Fruit fly (Drosophila melanogaster) whole organism, embryonic: Measurements from ENCODE around the gene CG13609.

Experiments
- Antp ChIP-seq: fragments of 200-800 bp; sonication (Bioruptor generic); optimal IDR thresholded peaks from 3 replicates; lab custom pipeline; 2016; ENCODE audit warnings: missing biosample characterization, missing genetic modification characterization
- Atf3 ChIP-seq: fragments of 200-800 bp; sonication (Bioruptor generic); optimal IDR thresholded peaks from 3 replicates; lab custom pipeline; 2016; ENCODE audit warnings: missing biosample characterization, missing genetic modification characterization
- B-H2 ChIP-seq: fragments of 200-800 bp; sonication (Bioruptor generic); optimal IDR thresholded peaks from 2 replicates; lab custom pipeline; 2018; ENCODE audit warnings: missing biosample characterization, mild to moderate bottlenecking, missing genetic modification characterization
- CG10147 ChIP-seq: fragments of 200-800 bp; sonication (Bioruptor generic); optimal IDR thresholded peaks from 2 replicates; lab custom pipeline; 2019; ENCODE audit warnings: missing biosample characterization, mild to moderate bottlenecking, missing genetic modification characterization, moderate library complexity
- CG1024 ChIP-seq: fragments of 200-800 bp; sonication (Bioruptor generic); IDR thresholded peaks from 2 replicates; pipeline ENCODE4 v1.3.6; 2022; ENCODE audit warnings: missing biosample characterization, missing genetic modification characterization
- CG11247 ChIP-seq: fragments of 200-800 bp; sonication (Bioruptor generic); IDR thresholded peaks from 2 replicates; pipeline ENCODE4 v1.3.6; 2022; ENCODE audit warnings: missing biosample characterization, missing genetic modification characterization
- CG13775 ChIP-seq: fragments of 200-800 bp; sonication (Bioruptor generic); optimal IDR thresholded peaks from 3 replicates; lab custom pipeline; 2017; ENCODE audit warnings: missing biosample characterization, mild to moderate bottlenecking, missing genetic modification characterization
- CG15601 ChIP-seq: fragments of 200-800 bp; sonication (Bioruptor generic); optimal IDR thresholded peaks from 3 replicates; lab custom pipeline; 2019; ENCODE audit warnings: missing biosample characterization, mild to moderate bottlenecking, missing genetic modification characterization, moderate library complexity
- CG17359 ChIP-seq: fragments of 200-800 bp; sonication (Bioruptor generic); optimal IDR thresholded peaks from 3 replicates; lab custom pipeline; 2018; ENCODE audit warnings: missing biosample characterization, mild to moderate bottlenecking, missing genetic modification characterization, moderate library complexity
- CG18262 ChIP-seq: fragments of 200-800 bp; optimal IDR thresholded peaks from 3 replicates; lab custom pipeline; 2019; ENCODE audit warnings: missing biosample characterization, mild to moderate bottlenecking, missing genetic modification characterization, moderate library complexity
- CG18619 ChIP-seq: fragments of 200-800 bp; sonication (Bioruptor generic); optimal IDR thresholded peaks from 3 replicates; lab custom pipeline; 2017; ENCODE audit warnings: missing biosample characterization, mild to moderate bottlenecking, missing genetic modification characterization
- CG31388 ChIP-seq: fragments of 200-800 bp; sonication (Bioruptor generic); optimal IDR thresholded peaks from 2 replicates; lab custom pipeline; 2016; ENCODE audit warnings: missing biosample characterization, missing genetic modification characterization
- CG33213 ChIP-seq: fragments of 200-800 bp; sonication (Bioruptor generic); optimal IDR thresholded peaks from 3 replicates; lab custom pipeline; 2016; ENCODE audit warnings: missing biosample characterization, missing genetic modification characterization
- CG34376 ChIP-seq: fragments of 200-800 bp; sonication (Bioruptor generic); optimal IDR thresholded peaks from 2 replicates; lab custom pipeline; 2018; ENCODE audit warnings: missing biosample characterization, mild to moderate bottlenecking, missing genetic modification characterization
- CG34422 ChIP-seq: fragments of 200-800 bp; sonication (Bioruptor generic); IDR thresholded peaks from 3 replicates; pipeline ENCODE4 v1.3.6; 2022; ENCODE audit warnings: missing biosample characterization, missing genetic modification characterization
- CG4730 ChIP-seq: fragments of 200-800 bp; sonication (Bioruptor generic); IDR thresholded peaks from 2 replicates; pipeline ENCODE4 v1.3.6; 2022; ENCODE audit warnings: missing biosample characterization, missing genetic modification characterization
- CG6175 ChIP-seq: fragments of 200-800 bp; sonication (Bioruptor generic); IDR thresholded peaks from 3 replicates; pipeline ENCODE4 v1.3.6; 2022; ENCODE audit warnings: missing biosample characterization, missing genetic modification characterization
- CG8281 ChIP-seq: fragments of 200-800 bp; sonication (Bioruptor generic); optimal IDR thresholded peaks from 2 replicates; lab custom pipeline; 2018; ENCODE audit warnings: missing biosample characterization, mild to moderate bottlenecking, missing genetic modification characterization, moderate library complexity
- CG8765 ChIP-seq: fragments of 200-800 bp; sonication (Bioruptor generic); IDR thresholded peaks from 2 replicates; pipeline ENCODE4 v1.3.6; 2022; ENCODE audit warnings: missing biosample characterization, missing genetic modification characterization
- CG8924 ChIP-seq: fragments of 200-800 bp; optimal IDR thresholded peaks from 3 replicates; lab custom pipeline; 2019; ENCODE audit warnings: missing biosample characterization, mild to moderate bottlenecking, missing genetic modification characterization, moderate library complexity
- D19B ChIP-seq: fragments of 200-800 bp; sonication (Bioruptor generic); optimal IDR thresholded peaks from 2 replicates; lab custom pipeline; 2017; ENCODE audit warnings: missing biosample characterization, mild to moderate bottlenecking, missing genetic modification characterization
- Fer2 ChIP-seq: fragments of 200-800 bp; sonication (Bioruptor generic); optimal IDR thresholded peaks from 2 replicates; lab custom pipeline; 2018; ENCODE audit warnings: missing biosample characterization, mild to moderate bottlenecking, missing genetic modification characterization, moderate library complexity
- GATAe ChIP-seq: fragments of 200-800 bp; sonication (Bioruptor generic); conservative IDR thresholded peaks from 2 replicates; pipeline ENCODE4 v1.3.6; 2022; ENCODE audit warnings: missing biosample characterization, missing genetic modification characterization
- HLH54F ChIP-seq: fragments of 200-800 bp; sonication (Bioruptor generic); optimal IDR thresholded peaks from 3 replicates; lab custom pipeline; 2016; ENCODE audit warnings: missing biosample characterization, missing genetic modification characterization
- HmgD ChIP-seq: fragments of 200-800 bp; sonication (Bioruptor generic); optimal IDR thresholded peaks from 3 replicates; lab custom pipeline; 2016; ENCODE audit warnings: missing biosample characterization, missing genetic modification characterization
- Max ChIP-seq: fragments of 200-800 bp; sonication (Bioruptor generic); optimal IDR thresholded peaks from 2 replicates; lab custom pipeline; 2016; ENCODE audit warnings: missing biosample characterization, mild to moderate bottlenecking, missing genetic modification characterization
- Neu2 ChIP-seq: fragments of 200-800 bp; sonication (Bioruptor generic); optimal IDR thresholded peaks from 3 replicates; lab custom pipeline; 2016; ENCODE audit warnings: missing biosample characterization, missing genetic modification characterization, borderline replicate concordance
- Oli ChIP-seq: fragments of 200-800 bp; sonication (Bioruptor generic); optimal IDR thresholded peaks from 2 replicates; lab custom pipeline; 2018; ENCODE audit warnings: missing biosample characterization, mild to moderate bottlenecking, missing genetic modification characterization, moderate library complexity
- Pdp1 ChIP-seq, 2 experiments: fragments of 200-800 bp; sonication (Bioruptor generic); optimal IDR thresholded peaks; 3 replicates each; lab custom pipeline; 2016; ENCODE audit warnings: missing biosample characterization in 2 of 2, missing genetic modification characterization in 2 of 2, mild to moderate bottlenecking in 1 of 2, moderate library complexity in 1 of 2
- Poxn ChIP-seq: fragments of 200-800 bp; sonication (Bioruptor generic); IDR thresholded peaks from 2 replicates; pipeline ENCODE4 v1.3.6; 2022; ENCODE audit warnings: missing biosample characterization, missing genetic modification characterization
- ac ChIP-seq: fragments of 200-800 bp; sonication (Bioruptor generic); optimal IDR thresholded peaks from 3 replicates; lab custom pipeline; 2017; ENCODE audit warnings: missing biosample characterization, mild to moderate bottlenecking, missing genetic modification characterization
- bbx ChIP-seq: fragments of 200-800 bp; sonication (Bioruptor generic); IDR thresholded peaks from 2 replicates; pipeline ENCODE4 v1.3.6; 2022; ENCODE audit warnings: missing biosample characterization, missing genetic modification characterization; ENCODE audit not compliant: partially characterized antibody
- chif ChIP-seq, 2 experiments: fragments of 200-800 bp; sonication (Bioruptor generic); optimal IDR thresholded peaks; 3 replicates each; lab custom pipeline; 2016; ENCODE audit warnings: missing biosample characterization in 2 of 2, missing genetic modification characterization in 2 of 2
- crc ChIP-seq: fragments of 200-800 bp; sonication (Bioruptor generic); optimal IDR thresholded peaks from 2 replicates; lab custom pipeline; 2016; ENCODE audit warnings: missing biosample characterization, missing genetic modification characterization
- en ChIP-seq: fragments of 200-800 bp; sonication (Bioruptor generic); optimal IDR thresholded peaks from 2 replicates; lab custom pipeline; 2016; ENCODE audit warnings: missing biosample characterization, missing genetic modification characterization
- esg ChIP-seq: fragments of 200-800 bp; sonication (Bioruptor generic); conservative IDR thresholded peaks from 2 replicates; pipeline ENCODE4 v1.3.6; 2022; ENCODE audit warnings: missing biosample characterization, missing genetic modification characterization
- ewg ChIP-seq: fragments of 200-800 bp; sonication (Bioruptor generic); optimal IDR thresholded peaks from 3 replicates; lab custom pipeline; 2017; ENCODE audit warnings: mild to moderate bottlenecking, missing biosample characterization, missing genetic modification reagents, missing genetic modification characterization
- fru ChIP-seq: fragments of >200 bp; optimal IDR thresholded peaks from 2 replicates; lab custom pipeline; 2017
- gcm ChIP-seq: fragments of 200-800 bp; sonication (Bioruptor generic); optimal IDR thresholded peaks from 2 replicates; lab custom pipeline; 2019; ENCODE audit warnings: missing biosample characterization, mild to moderate bottlenecking, missing genetic modification characterization, moderate library complexity
- lab ChIP-seq: fragments of 200-800 bp; sonication (Bioruptor generic); optimal IDR thresholded peaks from 3 replicates; lab custom pipeline; 2017; ENCODE audit warnings: missing biosample characterization, missing genetic modification characterization, mild to moderate bottlenecking, moderate library complexity, missing genetic modification reagents
- maf-S ChIP-seq: fragments of 200-800 bp; sonication (Bioruptor generic); optimal IDR thresholded peaks from 2 replicates; lab custom pipeline; 2016; ENCODE audit warnings: missing biosample characterization, missing genetic modification characterization
- otp ChIP-seq: fragments of 200-800 bp; sonication (Bioruptor generic); IDR thresholded peaks from 3 replicates; pipeline ENCODE4, ENCODE4 v1.3.6; 2022; ENCODE audit warnings: missing biosample characterization, missing genetic modification characterization
- pros ChIP-seq: fragments of 200-800 bp; sonication (Bioruptor generic); optimal IDR thresholded peaks from 3 replicates; lab custom pipeline; 2019; ENCODE audit warnings: missing biosample characterization, mild to moderate bottlenecking, missing genetic modification characterization, moderate library complexity
- schlank ChIP-seq: fragments of 200-800 bp; sonication (Bioruptor generic); optimal IDR thresholded peaks from 2 replicates; lab custom pipeline; 2018; ENCODE audit warnings: missing biosample characterization, mild to moderate bottlenecking, missing genetic modification characterization
- sr ChIP-seq: fragments of 200-800 bp; sonication (Bioruptor generic); IDR thresholded peaks from 3 replicates; pipeline ENCODE4 v1.3.6; 2022; ENCODE audit warnings: missing biosample characterization, missing genetic modification characterization
- stc ChIP-seq: fragments of 200-800 bp; sonication (Bioruptor generic); IDR thresholded peaks from 2 replicates; pipeline ENCODE4 v1.3.6; 2022; ENCODE audit warnings: missing biosample characterization, missing genetic modification characterization
- stwl ChIP-seq: fragments of 200-800 bp; sonication (Bioruptor generic); optimal IDR thresholded peaks from 3 replicates; lab custom pipeline; 2018; ENCODE audit warnings: missing biosample characterization, mild to moderate bottlenecking, missing genetic modification characterization, moderate library complexity
- tin ChIP-seq: fragments of 200-800 bp; sonication (Bioruptor generic); optimal IDR thresholded peaks from 3 replicates; lab custom pipeline; 2016; ENCODE audit warnings: missing biosample characterization, missing genetic modification characterization
- tio ChIP-seq: fragments of 200-800 bp; sonication (Bioruptor generic); optimal IDR thresholded peaks from 2 replicates; lab custom pipeline; 2017; ENCODE audit warnings: missing biosample characterization, missing genetic modification characterization, inconsistent platforms
- usp ChIP-seq: fragments of >200 bp; optimal IDR thresholded peaks from 2 replicates; lab custom pipeline; 2017; ENCODE audit warnings: missing biosample characterization, missing genetic modification characterization
- wek ChIP-seq: fragments of 200-800 bp; sonication (Bioruptor generic); optimal IDR thresholded peaks from 3 replicates; lab custom pipeline; 2018; ENCODE audit warnings: missing biosample characterization, mild to moderate bottlenecking, missing genetic modification characterization, moderate library complexity

The CG13609 gene

dm6 chr3R:24193373-24193879, 33.4 kb upstream of the CG13609 start, which contains the start of the genes SMC6 and CG6204 (continued):
- peak; percentile 86 for TF ChIP-seq CG31388 (GFP tag; lab: Kevin White, UChicago)
- peak; percentile 85 for TF ChIP-seq schlank
- TF ChIP-seq gcm (GFP tag; lab: Kevin White, UChicago), result peak; percentile 92
- peak; percentile 73 for TF ChIP-seq stwl (tag; lab: Kevin White, UChicago)
- TF ChIP-seq Antp (GFP tag; lab: Kevin White, UChicago), result peak; percentile 70
- TF ChIP-seq B-H2 (GFP tag; lab: Kevin White, UChicago), result peak; percentile 95
- TF ChIP-seq CG15601 (tag; lab: Kevin White, UChicago), result peak; percentile 87
- peak; percentile 92 for TF ChIP-seq tio
- TF ChIP-seq CG34376 (GFP tag; lab: Kevin White, UChicago), result peak; percentile 84
- peak; percentile 85 for TF ChIP-seq maf-S (GFP tag; lab: Kevin White, UChicago)
- peak; percentile 92 for TF ChIP-seq CG18619 (GFP tag; lab: Kevin White, UChicago)
- peak; percentile 84 for TF ChIP-seq GATAe (GFP tag; lab: Robert Waterston, UW)
- TF ChIP-seq sr (GFP tag; lab: Robert Waterston, UW), result peak; percentile 44; the same call in 1 of the 3 replicates
- TF ChIP-seq Atf3, result peak; percentile 44
- peak; percentile 39 for TF ChIP-seq HmgD (GFP tag; lab: Kevin White, UChicago)
- peak; percentile 46 for TF ChIP-seq en (GFP tag; lab: Kevin White, UChicago)
- peak; percentile 82 for TF ChIP-seq HLH54F (GFP tag; lab: Kevin White, UChicago)
- TF ChIP-seq CG18262 (tag; lab: Kevin White, UChicago), result peak; percentile 95
- peak; percentile 95 for TF ChIP-seq CG17359 (tag; lab: Kevin White, UChicago)
- peak; percentile 81 for TF ChIP-seq CG8281 (tag; lab: Kevin White, UChicago)
- TF ChIP-seq chif (GFP tag; optimal IDR thresholded peaks at IDR 0.05; lab: Kevin White, UChicago), result peak; percentile 83 to 91
- peak; percentile 95 for TF ChIP-seq lab (GFP tag; lab: Kevin White, UChicago)
- TF ChIP-seq tin (GFP tag; lab: Kevin White, UChicago), result peak; percentile 91
- TF ChIP-seq Max (GFP tag; lab: Kevin White, UChicago), result peak; percentile 92
- peak; percentile 93 for TF ChIP-seq CG13775 (GFP tag; lab: Kevin White, UChicago)
- TF ChIP-seq ewg (GFP tag; lab: Kevin White, UChicago), result peak; percentile 85
- peak; percentile 70 for TF ChIP-seq wek (GFP tag; lab: Kevin White, UChicago)
- no peak for TF ChIP-seq usp (GFP tag; lab: Kevin White, UChicago)
- peak; percentile 95 for TF ChIP-seq CG34422 (GFP tag; lab: Robert Waterston, UW)
- peak; percentile 50 for TF ChIP-seq CG33213 (GFP tag; lab: Kevin White, UChicago)
- TF ChIP-seq bbx (GFP tag; lab: Robert Waterston, UW), result peak; percentile 44
- TF ChIP-seq esg (GFP tag; lab: Robert Waterston, UW), result peak; percentile 94
- peak; percentile 93 for TF ChIP-seq CG10147 (GFP tag; lab: Kevin White, UChicago)
- peak; percentile 94 for TF ChIP-seq CG11247 (GFP tag; lab: Robert Waterston, UW)
- TF ChIP-seq Oli, result peak; percentile 96
- peak; percentile 92 for TF ChIP-seq Poxn (GFP tag; lab: Robert Waterston, UW)
- TF ChIP-seq fru (lab: Kevin White, UChicago), result no peak
- peak; percentile 93 for TF ChIP-seq Fer2 (tag; lab: Kevin White, UChicago)
- TF ChIP-seq CG6175 (GFP tag; lab: Robert Waterston, UW), result peak; percentile 86
- TF ChIP-seq CG4730 (GFP tag; lab: Robert Waterston, UW), result peak; percentile 94
- peak; percentile 77 for TF ChIP-seq crc
- TF ChIP-seq Neu2 (GFP tag; lab: Kevin White, UChicago), result peak; percentile 26
- TF ChIP-seq otp (GFP tag; lab: Robert Waterston, UW), result peak; percentile 84
- TF ChIP-seq ac (GFP tag; lab: Kevin White, UChicago), result peak; percentile 53
- peak; percentile 76 for TF ChIP-seq CG1024 (GFP tag; lab: Robert Waterston, UW)
- peak; percentile 87 to 91 for TF ChIP-seq Pdp1 (GFP tag; optimal IDR thresholded peaks at IDR 0.05; lab: Kevin White, UChicago)
- TF ChIP-seq CG8924, result peak; percentile 95
- TF ChIP-seq stc (GFP tag; lab: Robert Waterston, UW), result peak; percentile 95
- peak; percentile 82 for TF ChIP-seq CG8765
- peak; percentile 84 for TF ChIP-seq D19B (GFP tag; lab: Kevin White, UChicago)
- TF ChIP-seq pros (GFP tag; lab: Kevin White, UChicago), result peak; percentile 20
